Worm (Caenorhabditis elegans) whole organism, L4 larva: ENCODE data around the gene T13F3.4.

Experiments used
- F26F4.8 ChIP-seq: fragments of 200-800 bp; sonication (Bioruptor generic); conservative IDR thresholded peaks from 2 replicates; pipeline ENCODE4 v1.3.6; 2022; ENCODE audit warnings: missing genetic modification characterization, missing compliant biosample characterization
- Y105C5A.15 ChIP-seq: fragments of 200-800 bp; sonication (Bioruptor generic); IDR thresholded peaks from 2 replicates; pipeline ENCODE4 v1.3.6; 2022; ENCODE audit warnings: missing genetic modification characterization, missing compliant biosample characterization
- Y5F2A.4 ChIP-seq: fragments of 200-800 bp; sonication (Bioruptor generic); optimal IDR thresholded peaks from 2 replicates; lab custom pipeline; 2018; ENCODE audit warnings: mild to moderate bottlenecking, missing genetic modification characterization, missing compliant biosample characterization
- ZK337.2 ChIP-seq: fragments of 200-800 bp; sonication (Bioruptor generic); IDR thresholded peaks from 2 replicates; pipeline ENCODE4 v1.3.6; 2022; ENCODE audit warnings: missing genetic modification reagents, missing genetic modification characterization, missing compliant biosample characterization
- aly-2 ChIP-seq: sonication (generic microtip); optimal IDR thresholded peaks from 2 replicates; lab custom pipeline; 2018; ENCODE audit warnings: missing biosample characterization, missing genetic modification characterization
- ceh-28 ChIP-seq: fragments of 150-350 bp; optimal IDR thresholded peaks from 2 replicates; lab custom pipeline; 2014; ENCODE audit warnings: missing biosample characterization, missing genetic modification reagents, missing genetic modification characterization
- ceh-44 ChIP-seq: fragments of 200-800 bp; sonication (Bioruptor generic); IDR thresholded peaks from 2 replicates; pipeline ENCODE4 v1.3.6; 2022; ENCODE audit warnings: missing genetic modification reagents, missing genetic modification characterization, missing compliant biosample characterization
- ces-1 ChIP-seq: fragments of 150-350 bp; sonication (generic microtip); optimal IDR thresholded peaks from 4 replicates; lab custom pipeline; 2014; ENCODE audit warnings: missing biosample characterization, missing genetic modification reagents, missing genetic modification characterization
- daf-12 ChIP-seq: fragments of 150-350 bp; optimal IDR thresholded peaks from 2 replicates; lab custom pipeline; 2014; ENCODE audit warnings: missing biosample characterization, missing genetic modification reagents, missing genetic modification characterization
- daf-19 ChIP-seq: fragments of 200-800 bp; sonication (Bioruptor generic); conservative IDR thresholded peaks from 2 replicates; pipeline ENCODE4 v1.3.6; 2022; ENCODE audit warnings: missing genetic modification characterization, missing compliant biosample characterization
- dmd-6 ChIP-seq: fragments of 200-800 bp; sonication (Bioruptor generic); IDR thresholded peaks from 2 replicates; pipeline ENCODE4 v1.3.6; 2022; ENCODE audit warnings: missing genetic modification reagents, missing genetic modification characterization, missing compliant biosample characterization
- dpl-1 ChIP-seq: fragments of 150-350 bp; optimal IDR thresholded peaks from 2 replicates; lab custom pipeline; 2014; ENCODE audit warnings: missing biosample characterization, missing genetic modification reagents, missing genetic modification characterization
- egl-43 ChIP-seq: fragments of 200-800 bp; sonication (Bioruptor generic); IDR thresholded peaks from 2 replicates; pipeline ENCODE4 v1.3.6; 2022; ENCODE audit warnings: missing genetic modification reagents, missing genetic modification characterization, missing compliant biosample characterization
- fkh-10 ChIP-seq: fragments of 150-350 bp; optimal IDR thresholded peaks from 2 replicates; lab custom pipeline; 2014; ENCODE audit warnings: missing biosample characterization, missing genetic modification reagents, missing genetic modification characterization
- gei-8 ChIP-seq: fragments of 200-800 bp; sonication (Bioruptor generic); optimal IDR thresholded peaks from 2 replicates; lab custom pipeline; 2018; ENCODE audit warnings: mild to moderate bottlenecking, missing genetic modification characterization, missing compliant biosample characterization
- hlh-11 ChIP-seq: fragments of 200-800 bp; sonication (Bioruptor generic); optimal IDR thresholded peaks from 2 replicates; lab custom pipeline; 2018; ENCODE audit warnings: mild to moderate bottlenecking, missing genetic modification characterization, missing compliant biosample characterization
- hmg-1.1 ChIP-seq: fragments of 200-800 bp; sonication (Bioruptor generic); IDR thresholded peaks from 2 replicates; pipeline ENCODE4 v1.3.6; 2022; ENCODE audit warnings: missing genetic modification reagents, missing genetic modification characterization, missing compliant biosample characterization
- jun-1 ChIP-seq: fragments of 150-350 bp; optimal IDR thresholded peaks from 2 replicates; lab custom pipeline; 2014; ENCODE audit warnings: missing biosample characterization, missing genetic modification reagents, missing genetic modification characterization
- lin-1 ChIP-seq: fragments of 200-800 bp; sonication (Bioruptor generic); IDR thresholded peaks from 2 replicates; pipeline ENCODE4 v1.3.6; 2022; ENCODE audit warnings: missing genetic modification reagents, missing genetic modification characterization, missing compliant biosample characterization
- lin-13 ChIP-seq: fragments of 150-350 bp; optimal IDR thresholded peaks from 2 replicates; lab custom pipeline; 2014; ENCODE audit warnings: missing biosample characterization, missing genetic modification reagents, missing genetic modification characterization
- lin-39 ChIP-seq: fragments of 150-350 bp; optimal IDR thresholded peaks from 2 replicates; lab custom pipeline; 2014; ENCODE audit warnings: missing biosample characterization, missing genetic modification reagents, missing genetic modification characterization
- lir-3 ChIP-seq: sonication (generic microtip); optimal IDR thresholded peaks from 2 replicates; lab custom pipeline; 2016; ENCODE audit warnings: mild to moderate bottlenecking, missing genetic modification characterization, missing compliant biosample characterization
- mxl-2 ChIP-seq: fragments of 200-800 bp; sonication (Bioruptor generic); conservative IDR thresholded peaks from 2 replicates; pipeline ENCODE4 v1.3.6; 2022; ENCODE audit warnings: missing genetic modification reagents, missing genetic modification characterization, missing compliant biosample characterization
- mxl-3 ChIP-seq: fragments of 200-800 bp; sonication (Bioruptor generic); optimal IDR thresholded peaks from 2 replicates; lab custom pipeline; 2018; ENCODE audit warnings: mild to moderate bottlenecking, missing genetic modification characterization, missing compliant biosample characterization
- nhr-10 ChIP-seq: fragments of 150-350 bp; optimal IDR thresholded peaks from 2 replicates; lab custom pipeline; 2014; ENCODE audit warnings: missing biosample characterization, missing genetic modification characterization
- nhr-111 ChIP-seq: fragments of 200-800 bp; sonication (Bioruptor generic); optimal IDR thresholded peaks from 2 replicates; lab custom pipeline; 2018; ENCODE audit warnings: mild to moderate bottlenecking, missing genetic modification characterization, missing compliant biosample characterization
- nhr-28 ChIP-seq: fragments of 150-350 bp; optimal IDR thresholded peaks from 2 replicates; lab custom pipeline; 2014; ENCODE audit warnings: missing biosample characterization, missing genetic modification characterization
- nhr-42 ChIP-seq: fragments of 200-800 bp; sonication (Bioruptor generic); IDR thresholded peaks from 2 replicates; pipeline ENCODE4 v1.3.6; 2022; ENCODE audit warnings: missing genetic modification characterization, missing compliant biosample characterization
- nhr-76 ChIP-seq: fragments of 150-350 bp; optimal IDR thresholded peaks from 2 replicates; lab custom pipeline; 2014; ENCODE audit warnings: missing biosample characterization, missing genetic modification characterization
- sdz-12 ChIP-seq: fragments of 200-800 bp; sonication (Bioruptor generic); optimal IDR thresholded peaks from 2 replicates; lab custom pipeline; 2018; ENCODE audit warnings: mild to moderate bottlenecking, missing genetic modification characterization, missing compliant biosample characterization
- set-16 ChIP-seq: fragments of 200-800 bp; sonication (Bioruptor generic); IDR thresholded peaks from 2 replicates; pipeline ENCODE4 v1.3.6; 2022; ENCODE audit warnings: missing genetic modification reagents, missing genetic modification characterization, missing compliant biosample characterization
- snpc-1.2 ChIP-seq: fragments of 200-800 bp; sonication (Bioruptor generic); IDR thresholded peaks from 2 replicates; pipeline ENCODE4 v1.3.6; 2022; ENCODE audit warnings: missing genetic modification reagents, missing genetic modification characterization, missing compliant biosample characterization
- spr-1 ChIP-seq: sonication (generic microtip); optimal IDR thresholded peaks from 2 replicates; lab custom pipeline; 2016; ENCODE audit warnings: mild to moderate bottlenecking, missing genetic modification characterization, missing compliant biosample characterization
- tag-97 ChIP-seq: fragments of 200-800 bp; sonication (Bioruptor generic); IDR thresholded peaks from 2 replicates; pipeline ENCODE4 v1.3.6; 2022; ENCODE audit warnings: missing genetic modification characterization, missing compliant biosample characterization
- unc-62 ChIP-seq, 3 experiments: fragments of 150-350 bp in 1 of 3; sonication (generic microtip); optimal IDR thresholded peaks in 2 of 3; peaks in 1 of 3; 1 replicate in 1 of 3; 2 replicates in 2 of 3; lab custom pipeline; 2014 to 2017; ENCODE audit warnings: missing biosample characterization in 3 of 3, missing genetic modification characterization in 3 of 3, missing genetic modification reagents in 3 of 3, missing genotype in 1 of 3
- vab-7 ChIP-seq: fragments of 200-800 bp; sonication (Bioruptor generic); IDR thresholded peaks from 2 replicates; pipeline ENCODE4 v1.3.6; 2022; ENCODE audit warnings: missing genetic modification reagents, missing genetic modification characterization, missing compliant biosample characterization
- zip-2 ChIP-seq: fragments of 150-350 bp; optimal IDR thresholded peaks from 2 replicates; lab custom pipeline; 2014; ENCODE audit warnings: missing biosample characterization, missing genetic modification characterization

Gene T13F3.4

DNA sequence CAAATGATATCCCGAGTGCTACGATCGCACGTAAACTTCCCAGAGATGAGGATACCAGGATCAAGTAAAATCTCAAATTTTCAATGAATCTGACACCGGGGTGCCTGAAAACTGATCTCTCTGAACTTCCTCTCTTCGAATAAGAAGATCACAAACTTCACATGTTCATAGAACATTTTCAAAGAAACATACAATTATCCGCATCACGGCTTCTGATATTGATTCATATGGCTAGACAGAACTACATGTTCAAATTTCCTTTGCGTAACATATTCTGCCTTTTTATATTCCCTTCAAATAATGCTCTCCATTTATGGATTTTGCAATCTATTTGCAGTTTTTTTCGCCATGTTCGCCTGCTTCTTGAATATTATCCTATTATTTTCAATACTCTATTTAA lies 30.7 kb upstream of the T13F3.4 start, which contains the start of gene srbc-83:
Gene srbc-83 (plus strand): TSS at position 301 of the 400 bp plus-strand sequence.
- TF ChIP-seq sdz-12 (GFP tag; lab: Kevin White, UChicago) (no peak), dpl-1 (GFP tag; lab: Kevin White, UChicago) (no peak), ZK337.2 (no peak), aly-2 (no peak), ces-1 (GFP tag; lab: Kevin White, UChicago) (no peak), nhr-42 (GFP tag; lab: Robert Waterston, UW) (no peak), ceh-28 (tag; lab: Kevin White, UChicago) (no peak), hmg-1.1 (GFP tag; lab: Robert Waterston, UW) (no peak), zip-2 (tag; lab: Kevin White, UChicago) (no peak), lin-1 (GFP tag; lab: Robert Waterston, UW) (no peak), nhr-28 (tag; lab: Kevin White, UChicago) (no peak), egl-43 (GFP tag; lab: Robert Waterston, UW) (no peak), mxl-2 (GFP tag; lab: Robert Waterston, UW) (no peak), gei-8 (GFP tag; lab: Kevin White, UChicago) (no peak), set-16 (GFP tag; lab: Robert Waterston, UW) (no peak)

DNA sequence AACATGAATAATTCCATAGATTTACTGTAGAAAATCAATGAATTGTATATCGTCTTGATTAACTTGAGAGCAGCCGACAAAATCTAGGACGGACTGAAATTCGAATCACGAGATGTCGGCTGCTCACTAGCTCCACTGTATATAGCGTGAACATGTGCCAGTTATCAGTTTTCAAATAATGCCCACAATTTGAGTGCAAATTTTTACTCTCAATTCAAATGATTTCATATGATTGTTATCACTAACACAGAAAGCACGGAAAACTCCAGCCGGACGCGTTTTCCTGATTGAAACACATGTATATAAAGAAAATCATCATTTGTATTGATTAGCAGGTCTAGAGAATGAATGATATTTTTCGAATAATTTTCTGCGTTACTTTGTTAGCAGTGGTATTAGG lies 26.0 kb upstream of the T13F3.4 start, which contains the start of gene oac-5:
Gene oac-5 (plus strand): TSS at position 301 of the 400 bp plus-strand sequence.
- TF ChIP-seq tag-97 (GFP tag; lab: Robert Waterston, UW) (no peak), dmd-6 (GFP tag; lab: Robert Waterston, UW) (peak; percentile 75)
- TF ChIP-seq, all 104 proteins: peak for 1

DNA sequence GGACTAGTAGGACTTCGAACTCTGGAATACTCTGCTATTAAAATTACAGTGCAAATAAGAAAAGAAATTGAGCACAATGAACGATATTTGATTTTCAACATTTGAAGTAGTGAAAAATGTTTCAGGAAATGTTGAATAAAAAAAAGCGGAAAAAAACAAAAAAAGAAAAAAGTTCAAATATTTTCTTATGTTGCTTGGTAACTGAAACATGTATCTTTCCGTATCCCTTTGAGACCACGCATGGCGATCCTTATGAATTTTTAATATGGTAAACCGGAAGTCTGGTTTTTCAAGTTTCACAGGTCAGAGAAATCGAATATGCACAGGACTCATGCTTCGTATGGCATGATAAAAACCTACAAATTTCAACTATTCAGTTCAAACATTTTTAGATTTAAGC lies 21.2 kb upstream of the T13F3.4 start, which contains the start of gene F28G4.3:
Gene F28G4.3 (minus strand): TSS at position 101 of the 400 bp plus-strand sequence.
- TF ChIP-seq nhr-76 (no peak), Y5F2A.4 (GFP tag; lab: Kevin White, UChicago) (no peak), aly-2 (no peak), fkh-10 (no peak), lin-13 (GFP tag; lab: Kevin White, UChicago) (no peak), daf-19 (no peak), snpc-1.2 (GFP tag; lab: Robert Waterston, UW) (no peak), spr-1 (tag; lab: Kevin White, UChicago) (no peak), jun-1 (no peak), mxl-3 (no peak), lin-39 (tag; lab: Kevin White, UChicago) (no peak), nhr-10 (tag; lab: Kevin White, UChicago) (no peak), zip-2 (tag; lab: Kevin White, UChicago) (no peak), vab-7 (GFP tag; lab: Robert Waterston, UW) (no peak), F26F4.8 (GFP tag; lab: Robert Waterston, UW) (no peak), ceh-44 (GFP tag; lab: Robert Waterston, UW) (no peak), lir-3 (tag; lab: Kevin White, UChicago) (no peak)
- TF ChIP-seq, all 104 proteins: peak for 0

DNA sequence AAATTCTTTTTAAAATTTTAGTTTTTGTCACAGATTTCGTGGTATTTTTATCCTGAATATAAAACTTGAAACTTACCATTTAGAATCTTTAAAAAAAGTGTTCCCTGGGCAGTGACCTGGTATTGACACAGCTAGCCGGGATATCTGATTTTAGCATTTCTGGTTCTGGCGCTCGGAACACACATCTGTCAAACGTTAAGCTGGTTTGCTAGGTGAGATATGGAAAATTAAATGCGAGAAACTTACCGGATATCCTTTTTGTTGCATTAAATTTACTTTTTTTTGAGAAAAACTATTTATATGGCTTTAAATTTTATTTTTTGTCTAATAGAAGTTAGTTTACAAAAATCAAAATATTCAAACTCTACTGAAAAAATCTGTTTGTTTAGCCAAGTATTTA lies 19.4 kb upstream of the T13F3.4 start, which contains the start of gene F28G4.4:
Gene F28G4.4 (minus strand): TSS at position 101 of the 400 bp plus-strand sequence.
- TF ChIP-seq nhr-111 (GFP tag; lab: Kevin White, UChicago) (no peak), Y105C5A.15 (GFP tag; lab: Robert Waterston, UW) (no peak), unc-62 (GFP tag; optimal IDR thresholded peaks at IDR 0.05 in 1 of 2; lab: Kevin White, UChicago) (peak in 1 of 2 experiments; percentile 66), unc-62 (tag; optimal IDR thresholded peaks at IDR 0.05; lab: Kevin White, UChicago) (no peak), daf-12 (no peak), hlh-11 (tag; lab: Kevin White, UChicago) (no peak), egl-43 (GFP tag; lab: Robert Waterston, UW) (no peak)
